Fruit fly (Drosophila melanogaster) whole organism, embryonic: ENCODE results near the gene CG8958.

ENCODE experiments used
- Atf6 ChIP-seq: fragments of 200-800 bp; sonication (Bioruptor generic); IDR thresholded peaks from 2 replicates; pipeline ENCODE4 v1.3.6; 2022; ENCODE audit warnings: missing biosample characterization, missing genetic modification characterization
- CG10147 ChIP-seq: fragments of 200-800 bp; sonication (Bioruptor generic); optimal IDR thresholded peaks from 2 replicates; lab custom pipeline; 2019; ENCODE audit warnings: missing biosample characterization, mild to moderate bottlenecking, missing genetic modification characterization, moderate library complexity
- CG10209 ChIP-seq: fragments of 200-800 bp; sonication (Bioruptor generic); optimal IDR thresholded peaks from 3 replicates; lab custom pipeline; 2017; ENCODE audit warnings: missing biosample characterization, mild to moderate bottlenecking, missing genetic modification characterization, missing genetic modification reagents
- CG10462 ChIP-seq: fragments of 200-800 bp; sonication (Bioruptor generic); optimal IDR thresholded peaks from 2 replicates; lab custom pipeline; 2016; ENCODE audit warnings: missing biosample characterization, missing genetic modification characterization
- CG10959 ChIP-seq: fragments of 200-800 bp; sonication (Bioruptor generic); IDR thresholded peaks from 2 replicates; pipeline ENCODE4 v1.3.6; 2022; ENCODE audit warnings: missing biosample characterization, missing genetic modification characterization
- CG11504 ChIP-seq: fragments of 200-800 bp; sonication (Bioruptor generic); optimal IDR thresholded peaks from 3 replicates; lab custom pipeline; 2019; ENCODE audit warnings: missing biosample characterization, mild to moderate bottlenecking, missing genetic modification characterization, moderate library complexity
- CG12236 ChIP-seq: fragments of 200-800 bp; sonication (Bioruptor generic); optimal IDR thresholded peaks from 2 replicates; lab custom pipeline; 2016; ENCODE audit warnings: missing biosample characterization, missing genetic modification characterization
- CG13894 ChIP-seq: fragments of 200-800 bp; sonication (Bioruptor generic); optimal IDR thresholded peaks from 3 replicates; lab custom pipeline; 2018; ENCODE audit warnings: missing biosample characterization, mild to moderate bottlenecking, missing genetic modification characterization, moderate library complexity
- CG14965 ChIP-seq: fragments of 200-800 bp; sonication (Bioruptor generic); optimal IDR thresholded peaks from 2 replicates; lab custom pipeline; 2016; ENCODE audit warnings: missing biosample characterization, missing genetic modification characterization, borderline replicate concordance
- CG1647 ChIP-seq: fragments of 200-800 bp; sonication (Bioruptor generic); optimal IDR thresholded peaks from 3 replicates; lab custom pipeline; 2016; ENCODE audit warnings: missing biosample characterization, missing genetic modification characterization
- CG16779 ChIP-seq: fragments of 200-800 bp; sonication (Bioruptor generic); IDR thresholded peaks from 2 replicates; pipeline ENCODE4 v1.3.6; 2022; ENCODE audit warnings: missing biosample characterization, missing genetic modification characterization
- CG31365 ChIP-seq: fragments of 200-800 bp; sonication (Bioruptor generic); optimal IDR thresholded peaks from 2 replicates; lab custom pipeline; 2018; ENCODE audit warnings: missing biosample characterization, mild to moderate bottlenecking, missing genetic modification characterization
- CG3847 ChIP-seq: fragments of 200-800 bp; sonication (Bioruptor generic); IDR thresholded peaks from 2 replicates; pipeline ENCODE4 v1.3.6; 2022; ENCODE audit warnings: missing biosample characterization, missing genetic modification characterization
- CG5180 ChIP-seq: fragments of 200-800 bp; sonication (Bioruptor generic); optimal IDR thresholded peaks from 3 replicates; lab custom pipeline; 2017; ENCODE audit warnings: missing biosample characterization, missing genetic modification characterization, mild to moderate bottlenecking, moderate library complexity, missing genetic modification reagents
- CG8765 ChIP-seq: fragments of 200-800 bp; sonication (Bioruptor generic); IDR thresholded peaks from 2 replicates; pipeline ENCODE4 v1.3.6; 2022; ENCODE audit warnings: missing biosample characterization, missing genetic modification characterization
- CG9437 ChIP-seq: fragments of 200-800 bp; sonication (Bioruptor generic); optimal IDR thresholded peaks from 2 replicates; lab custom pipeline; 2018; ENCODE audit warnings: missing biosample characterization, mild to moderate bottlenecking, missing genetic modification characterization
- CG9727 ChIP-seq: fragments of 200-800 bp; sonication (Bioruptor generic); optimal IDR thresholded peaks from 3 replicates; lab custom pipeline; 2017; ENCODE audit warnings: missing biosample characterization, mild to moderate bottlenecking, missing genetic modification characterization
- CHES-1-like ChIP-seq: fragments of 200-800 bp; sonication (Bioruptor generic); optimal IDR thresholded peaks from 2 replicates; lab custom pipeline; 2016; ENCODE audit warnings: missing biosample characterization, missing genetic modification characterization
- D ChIP-seq, 2 experiments: fragments of 200-800 bp in 1 of 2; fragments of >200 bp in 1 of 2; sonication (Bioruptor generic) in 1 of 2; optimal IDR thresholded peaks; 2 replicates in 1 of 2; 3 replicates in 1 of 2; lab custom pipeline; 2017; ENCODE audit warnings: mild to moderate bottlenecking in 1 of 2, missing biosample characterization in 1 of 2, missing genetic modification characterization in 1 of 2, missing genetic modification reagents in 1 of 2
- D19B ChIP-seq: fragments of 200-800 bp; sonication (Bioruptor generic); optimal IDR thresholded peaks from 2 replicates; lab custom pipeline; 2017; ENCODE audit warnings: missing biosample characterization, mild to moderate bottlenecking, missing genetic modification characterization
- E2f1 ChIP-seq: fragments of 200-800 bp; sonication (Bioruptor generic); IDR thresholded peaks from 2 replicates; pipeline ENCODE4 v1.3.6; 2022; ENCODE audit warnings: missing biosample characterization, missing genetic modification characterization
- E2f2 ChIP-seq: fragments of 200-800 bp; sonication (Bioruptor generic); IDR thresholded peaks from 2 replicates; pipeline ENCODE4 v1.3.6; 2022; ENCODE audit warnings: missing biosample characterization, missing genetic modification characterization
- Elba2 ChIP-seq: fragments of 200-800 bp; sonication (Bioruptor generic); optimal IDR thresholded peaks from 3 replicates; lab custom pipeline; 2016; ENCODE audit warnings: missing biosample characterization, missing genetic modification characterization
- Hr3 ChIP-seq: fragments of 200-800 bp; sonication (Bioruptor generic); optimal IDR thresholded peaks from 3 replicates; lab custom pipeline; 2016; ENCODE audit warnings: missing biosample characterization, missing genetic modification characterization
- Kr ChIP-seq: fragments of 200-800 bp; sonication (Bioruptor generic); optimal IDR thresholded peaks from 2 replicates; lab custom pipeline; 2017; ENCODE audit warnings: missing biosample characterization, mild to moderate bottlenecking, missing genetic modification characterization
- Lpt ChIP-seq: fragments of >200 bp; optimal IDR thresholded peaks from 2 replicates; lab custom pipeline; 2018; ENCODE audit warnings: missing biosample characterization, missing genetic modification characterization
- MTF-1 ChIP-seq: fragments of 200-800 bp; sonication (Bioruptor generic); optimal IDR thresholded peaks from 2 replicates; lab custom pipeline; 2018; ENCODE audit warnings: missing biosample characterization, mild to moderate bottlenecking, missing genetic modification characterization, borderline replicate concordance
- Max ChIP-seq: fragments of 200-800 bp; sonication (Bioruptor generic); optimal IDR thresholded peaks from 2 replicates; lab custom pipeline; 2016; ENCODE audit warnings: missing biosample characterization, mild to moderate bottlenecking, missing genetic modification characterization
- NFAT ChIP-seq: fragments of 200-800 bp; sonication (Bioruptor generic); IDR thresholded peaks from 2 replicates; pipeline ENCODE4 v1.3.6; 2022; ENCODE audit warnings: missing biosample characterization, missing genetic modification characterization
- Pdp1 ChIP-seq, 2 experiments: fragments of 200-800 bp; sonication (Bioruptor generic); optimal IDR thresholded peaks; 3 replicates each; lab custom pipeline; 2016; ENCODE audit warnings: missing biosample characterization in 2 of 2, missing genetic modification characterization in 2 of 2, mild to moderate bottlenecking in 1 of 2, moderate library complexity in 1 of 2
- Ssrp ChIP-seq: fragments of 200-800 bp; sonication (Bioruptor generic); optimal IDR thresholded peaks from 2 replicates; lab custom pipeline; 2018; ENCODE audit warnings: missing biosample characterization, mild to moderate bottlenecking, missing genetic modification characterization, moderate library complexity
- ato ChIP-seq: fragments of 200-800 bp; sonication (Bioruptor generic); IDR thresholded peaks from 2 replicates; pipeline ENCODE4 v1.3.6; 2022; ENCODE audit warnings: missing biosample characterization, missing genetic modification characterization; ENCODE audit not compliant: partially characterized antibody
- bbx ChIP-seq: fragments of 200-800 bp; sonication (Bioruptor generic); IDR thresholded peaks from 2 replicates; pipeline ENCODE4 v1.3.6; 2022; ENCODE audit warnings: missing biosample characterization, missing genetic modification characterization; ENCODE audit not compliant: partially characterized antibody
- bsh ChIP-seq, 2 experiments: fragments of 200-800 bp; sonication (Bioruptor generic); optimal IDR thresholded peaks; 2 replicates each; lab custom pipeline; 2017 to 2018; ENCODE audit warnings: mild to moderate bottlenecking in 2 of 2, missing biosample characterization in 2 of 2, missing genetic modification characterization in 2 of 2, moderate library complexity in 1 of 2
- dan ChIP-seq: fragments of 200-800 bp; sonication (Bioruptor generic); IDR thresholded peaks from 2 replicates; pipeline ENCODE4 v1.3.6; 2022; ENCODE audit warnings: missing biosample characterization, missing genetic modification characterization
- emc ChIP-seq: fragments of 200-800 bp; sonication (Bioruptor generic); optimal IDR thresholded peaks from 2 replicates; lab custom pipeline; 2016; ENCODE audit warnings: missing biosample characterization, missing genetic modification characterization
- gsb-n ChIP-seq: fragments of 200-800 bp; sonication (Bioruptor generic); optimal IDR thresholded peaks from 3 replicates; lab custom pipeline; 2018; ENCODE audit warnings: missing biosample characterization, mild to moderate bottlenecking, missing genetic modification characterization
- hth ChIP-seq: fragments of >200 bp; optimal IDR thresholded peaks from 2 replicates; lab custom pipeline; 2017; ENCODE audit warnings: inconsistent platforms
- jigr1 ChIP-seq: fragments of 200-800 bp; sonication (Bioruptor generic); IDR thresholded peaks from 3 replicates; pipeline ENCODE4 v1.3.6; 2022; ENCODE audit warnings: missing biosample characterization, missing genetic modification characterization
- lmd ChIP-seq: fragments of 200-800 bp; sonication (Bioruptor generic); IDR thresholded peaks from 2 replicates; pipeline ENCODE4 v1.3.6; 2022; ENCODE audit warnings: missing biosample characterization, missing genetic modification characterization
- nau ChIP-seq: fragments of 200-800 bp; sonication (Bioruptor generic); optimal IDR thresholded peaks from 3 replicates; lab custom pipeline; 2017; ENCODE audit warnings: missing biosample characterization, mild to moderate bottlenecking, missing genetic modification characterization, missing genetic modification reagents
- nmo ChIP-seq: fragments of 200-800 bp; sonication (Bioruptor generic); optimal IDR thresholded peaks from 2 replicates; lab custom pipeline; 2018; ENCODE audit warnings: missing biosample characterization, mild to moderate bottlenecking, missing genetic modification characterization, moderate library complexity
- org-1 ChIP-seq: fragments of 200-800 bp; sonication (Bioruptor generic); optimal IDR thresholded peaks from 2 replicates; lab custom pipeline; 2017; ENCODE audit warnings: missing biosample characterization, missing genetic modification characterization
- pita ChIP-seq: fragments of 200-800 bp; sonication (Bioruptor generic); optimal IDR thresholded peaks from 2 replicates; lab custom pipeline; 2017; ENCODE audit warnings: missing biosample characterization, mild to moderate bottlenecking, missing genetic modification characterization
- sim ChIP-seq: fragments of 200-800 bp; sonication (Bioruptor generic); IDR thresholded peaks from 2 replicates; pipeline ENCODE4 v1.3.6; 2022; ENCODE audit warnings: missing biosample characterization, missing genetic modification characterization
- slou ChIP-seq: fragments of 200-800 bp; sonication (Bioruptor generic); optimal IDR thresholded peaks from 3 replicates; lab custom pipeline; 2016; ENCODE audit warnings: missing biosample characterization, missing genetic modification characterization
- slp2 ChIP-seq: fragments of 200-800 bp; sonication (Bioruptor generic); optimal IDR thresholded peaks from 2 replicates; lab custom pipeline; 2016; ENCODE audit warnings: missing biosample characterization, missing genetic modification characterization
- stwl ChIP-seq: fragments of 200-800 bp; sonication (Bioruptor generic); optimal IDR thresholded peaks from 3 replicates; lab custom pipeline; 2018; ENCODE audit warnings: missing biosample characterization, mild to moderate bottlenecking, missing genetic modification characterization, moderate library complexity

CG8958 gene

DNA sequence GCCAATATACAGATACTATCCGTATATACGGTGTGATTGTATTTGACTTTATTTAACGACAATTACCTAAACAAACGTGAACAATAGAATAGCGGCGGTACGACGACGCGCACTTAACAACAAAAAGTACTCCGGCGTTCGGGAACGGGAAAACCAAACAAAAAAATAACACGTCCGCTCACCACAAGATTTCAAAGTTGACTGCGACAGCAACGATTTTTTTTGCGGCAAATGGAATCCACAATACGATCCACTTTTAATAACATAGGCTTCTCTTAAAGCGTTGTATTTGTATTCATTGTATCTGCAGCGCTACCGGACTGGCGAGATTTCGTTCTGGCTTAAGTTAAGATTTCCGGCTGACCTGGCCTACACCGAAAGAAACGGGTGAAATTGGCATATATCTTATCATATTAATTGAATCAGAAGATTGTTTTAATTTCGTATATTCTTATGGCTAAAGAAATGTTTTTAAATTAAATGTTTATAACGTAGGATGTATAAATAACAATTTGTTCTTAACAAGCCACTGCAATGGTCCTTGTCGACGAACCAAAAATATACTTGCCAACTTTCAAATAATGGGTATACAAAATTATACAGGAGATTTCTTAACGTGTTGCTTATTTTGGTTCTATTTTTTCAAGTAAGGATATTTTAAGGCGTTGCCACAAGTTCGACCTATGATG, 21.9 kb downstream of the CG8958 start, which contains the start of the genes CG42353 and CG42354 (continued):
- TF ChIP-seq nmo (GFP tag; lab: Kevin White, UChicago) (peak; percentile 96), MTF-1 (peak; percentile 87), D19B (GFP tag; lab: Kevin White, UChicago) (peak; percentile 87), E2f2 (GFP tag; lab: Robert Waterston, UW) (peak; percentile 76), CG10209 (GFP tag; lab: Kevin White, UChicago) (peak; percentile 97), CG9437 (GFP tag; lab: Kevin White, UChicago) (peak; percentile 90), CG9727 (peak; percentile 97), NFAT (GFP tag; lab: Robert Waterston, UW) (peak; percentile 81), D (optimal IDR thresholded peaks at IDR 0.05; lab: Kevin White, UChicago) (no peak), D (GFP tag; optimal IDR thresholded peaks at IDR 0.05; lab: Kevin White, UChicago) (peak; percentile 95), stwl (tag; lab: Kevin White, UChicago) (peak; percentile 71), nau (GFP tag; lab: Kevin White, UChicago) (peak; percentile 89), emc (GFP tag; lab: Kevin White, UChicago) (peak; percentile 80), Ssrp (tag; lab: Kevin White, UChicago) (peak; percentile 98), CG31365 (tag; lab: Kevin White, UChicago) (peak; percentile 83), Elba2 (peak; percentile 63), slp2 (GFP tag; lab: Kevin White, UChicago) (peak; percentile 63), CG10147 (peak; percentile 97), Max (GFP tag; lab: Kevin White, UChicago) (peak; percentile 95), hth (lab: Kevin White, UChicago) (no peak), CG12236 (GFP tag; lab: Kevin White, UChicago) (peak; percentile 90), Hr3 (GFP tag; lab: Kevin White, UChicago) (peak; percentile 96), jigr1 (peak; percentile 89; the same call in 2 of the 3 replicates), CG1647 (peak; percentile 92), Atf6 (GFP tag; lab: Robert Waterston, UW) (peak; percentile 94), Pdp1 (GFP tag; optimal IDR thresholded peaks at IDR 0.05; lab: Kevin White, UChicago) (peak; percentile 54 to 77), ato (GFP tag; lab: Robert Waterston, UW) (0 out of 2 replicates have a peak, but pooled peaks have one; percentile 63), CG8765 (GFP tag; lab: Robert Waterston, UW) (peak; percentile 91), Kr (GFP tag; lab: Kevin White, UChicago) (peak; percentile 61), pita (GFP tag; lab: Kevin White, UChicago) (no peak), CG5180 (GFP tag; lab: Kevin White, UChicago) (peak; percentile 83), org-1 (peak; percentile 93), CG3847 (GFP tag; lab: Robert Waterston, UW) (peak; percentile 91), Lpt (no peak), sim (GFP tag; lab: Robert Waterston, UW) (peak; percentile 87), gsb-n (peak; percentile 97), CG16779 (GFP tag; lab: Robert Waterston, UW) (0 out of 2 replicates have a peak, but pooled peaks have one; percentile 28), CG10462 (GFP tag; lab: Kevin White, UChicago) (peak; percentile 95), CG10959 (GFP tag; lab: Robert Waterston, UW) (peak; percentile 93), CG11504 (tag; lab: Kevin White, UChicago) (peak; percentile 94), bbx (GFP tag; lab: Robert Waterston, UW) (peak; percentile 66), E2f1 (GFP tag; lab: Robert Waterston, UW) (peak; percentile 94), CG13894 (tag; lab: Kevin White, UChicago) (peak; percentile 94), bsh (GFP tag; optimal IDR thresholded peaks at IDR 0.05; lab: Kevin White, UChicago) (peak; percentile 94 to 97), CHES-1-like (GFP tag; lab: Kevin White, UChicago) (peak; percentile 87), lmd (GFP tag; lab: Robert Waterston, UW) (peak; percentile 96), dan (GFP tag; lab: Robert Waterston, UW) (peak; percentile 86), slou (peak; percentile 90), CG14965 (GFP tag; lab: Kevin White, UChicago) (peak; percentile 18)
